Fruit fly (Drosophila melanogaster) whole organism, embryonic: ENCODE data around the gene Obp99c.

Experiments
- Antp ChIP-seq: fragments of 200-800 bp; sonication (Bioruptor generic); optimal IDR thresholded peaks from 3 replicates; lab custom pipeline; 2016; ENCODE audit warnings: missing biosample characterization, missing genetic modification characterization
- Atf3 ChIP-seq: fragments of 200-800 bp; sonication (Bioruptor generic); optimal IDR thresholded peaks from 3 replicates; lab custom pipeline; 2016; ENCODE audit warnings: missing biosample characterization, missing genetic modification characterization
- Bgb ChIP-seq: fragments of 200-800 bp; sonication (Bioruptor generic); IDR thresholded peaks from 2 replicates; pipeline ENCODE4 v1.3.6; 2022; ENCODE audit warnings: missing biosample characterization, missing genetic modification characterization; ENCODE audit not compliant: partially characterized antibody
- Bteb2 ChIP-seq: fragments of 200-800 bp; sonication (Bioruptor generic); optimal IDR thresholded peaks from 2 replicates; lab custom pipeline; 2016; ENCODE audit warnings: missing biosample characterization, missing genetic modification characterization
- CG10431 ChIP-seq: fragments of 200-800 bp; sonication (Bioruptor generic); optimal IDR thresholded peaks from 3 replicates; lab custom pipeline; 2018; ENCODE audit warnings: missing biosample characterization, mild to moderate bottlenecking, missing genetic modification characterization
- CG11093 ChIP-seq: fragments of 200-800 bp; sonication (Bioruptor generic); IDR thresholded peaks from 3 replicates; pipeline ENCODE4 v1.3.6; 2022; ENCODE audit warnings: missing biosample characterization, missing genetic modification characterization
- CG13123 ChIP-seq: fragments of 200-800 bp; sonication (Bioruptor generic); optimal IDR thresholded peaks from 2 replicates; lab custom pipeline; 2016; ENCODE audit warnings: missing biosample characterization, missing genetic modification characterization
- CG14710 ChIP-seq: fragments of 200-800 bp; sonication (Bioruptor generic); optimal IDR thresholded peaks from 3 replicates; lab custom pipeline; 2019; ENCODE audit warnings: missing biosample characterization, mild to moderate bottlenecking, missing genetic modification characterization, moderate library complexity
- CG16863 ChIP-seq: fragments of 200-800 bp; sonication (Bioruptor generic); optimal IDR thresholded peaks from 3 replicates; lab custom pipeline; 2016; ENCODE audit warnings: missing biosample characterization, missing genetic modification characterization
- CG17829 ChIP-seq: fragments of 200-800 bp; optimal IDR thresholded peaks from 2 replicates; lab custom pipeline; 2019; ENCODE audit warnings: missing biosample characterization, mild to moderate bottlenecking, missing genetic modification characterization, moderate library complexity
- CG2120 ChIP-seq: fragments of 200-800 bp; sonication (Bioruptor generic); optimal IDR thresholded peaks from 3 replicates; lab custom pipeline; 2016; ENCODE audit warnings: missing biosample characterization, missing genetic modification characterization
- CG2875 ChIP-seq: fragments of 200-800 bp; sonication (Bioruptor generic); optimal IDR thresholded peaks from 2 replicates; lab custom pipeline; 2017; ENCODE audit warnings: missing biosample characterization, mild to moderate bottlenecking, missing genetic modification characterization, missing genetic modification reagents
- CG30431 ChIP-seq: fragments of 200-800 bp; sonication (Bioruptor generic); optimal IDR thresholded peaks from 2 replicates; lab custom pipeline; 2017; ENCODE audit warnings: missing biosample characterization, missing genetic modification characterization
- CG32767 ChIP-seq: fragments of 200-800 bp; sonication (Bioruptor generic); IDR thresholded peaks from 2 replicates; pipeline ENCODE4 v1.3.6; 2022; ENCODE audit warnings: missing biosample characterization, missing genetic modification characterization
- CG3407 ChIP-seq: fragments of 200-800 bp; sonication (Bioruptor generic); optimal IDR thresholded peaks from 2 replicates; lab custom pipeline; 2018; ENCODE audit warnings: missing biosample characterization, mild to moderate bottlenecking, missing genetic modification characterization
- CG34224 ChIP-seq: fragments of 200-800 bp; sonication (Bioruptor generic); IDR thresholded peaks from 3 replicates; pipeline ENCODE4 v1.3.6; 2022; ENCODE audit warnings: missing biosample characterization, missing genetic modification characterization; ENCODE audit not compliant: partially characterized antibody
- CG34376 ChIP-seq: fragments of 200-800 bp; sonication (Bioruptor generic); optimal IDR thresholded peaks from 2 replicates; lab custom pipeline; 2018; ENCODE audit warnings: missing biosample characterization, mild to moderate bottlenecking, missing genetic modification characterization
- CG3726 ChIP-seq: fragments of 200-800 bp; sonication (Bioruptor generic); IDR thresholded peaks from 3 replicates; pipeline ENCODE4, ENCODE4 v1.3.6; 2022; ENCODE audit warnings: missing biosample characterization, missing genetic modification characterization
- CG6272 ChIP-seq: fragments of 200-800 bp; sonication (Bioruptor generic); IDR thresholded peaks from 2 replicates; pipeline ENCODE4 v1.3.6; 2022; ENCODE audit warnings: missing biosample characterization, missing genetic modification characterization
- CG6791 ChIP-seq: fragments of 200-800 bp; sonication (Bioruptor generic); IDR thresholded peaks from 3 replicates; pipeline ENCODE4 v1.3.6; 2022; ENCODE audit warnings: missing biosample characterization, missing genetic modification characterization; ENCODE audit not compliant: partially characterized antibody
- CG7839 ChIP-seq: fragments of 200-800 bp; sonication (Bioruptor generic); optimal IDR thresholded peaks from 3 replicates; lab custom pipeline; 2018; ENCODE audit warnings: missing biosample characterization, mild to moderate bottlenecking, missing genetic modification characterization, moderate library complexity
- CG8359 ChIP-seq: fragments of 200-800 bp; sonication (Bioruptor generic); optimal IDR thresholded peaks from 2 replicates; lab custom pipeline; 2017; ENCODE audit warnings: missing biosample characterization, mild to moderate bottlenecking, missing genetic modification characterization, borderline replicate concordance
- CG8765 ChIP-seq: fragments of 200-800 bp; sonication (Bioruptor generic); IDR thresholded peaks from 2 replicates; pipeline ENCODE4 v1.3.6; 2022; ENCODE audit warnings: missing biosample characterization, missing genetic modification characterization
- CrebB ChIP-seq: fragments of 200-800 bp; sonication (Bioruptor generic); optimal IDR thresholded peaks from 3 replicates; lab custom pipeline; 2018; ENCODE audit warnings: missing biosample characterization, mild to moderate bottlenecking, missing genetic modification characterization
- D19B ChIP-seq: fragments of 200-800 bp; sonication (Bioruptor generic); optimal IDR thresholded peaks from 2 replicates; lab custom pipeline; 2017; ENCODE audit warnings: missing biosample characterization, mild to moderate bottlenecking, missing genetic modification characterization
- Drgx ChIP-seq: fragments of 200-800 bp; sonication (Bioruptor generic); IDR thresholded peaks from 2 replicates; pipeline ENCODE4 v1.3.6; 2022; ENCODE audit warnings: missing biosample characterization, missing genetic modification characterization
- E2f2 ChIP-seq: fragments of 200-800 bp; sonication (Bioruptor generic); IDR thresholded peaks from 2 replicates; pipeline ENCODE4 v1.3.6; 2022; ENCODE audit warnings: missing biosample characterization, missing genetic modification characterization
- HHEX ChIP-seq: fragments of 200-800 bp; sonication (Bioruptor generic); optimal IDR thresholded peaks from 3 replicates; lab custom pipeline; 2017; ENCODE audit warnings: missing biosample characterization, mild to moderate bottlenecking, missing genetic modification characterization, missing genetic modification reagents
- HLH3B ChIP-seq: fragments of 200-800 bp; sonication (Bioruptor generic); IDR thresholded peaks from 2 replicates; pipeline ENCODE4 v1.3.6; 2022; ENCODE audit warnings: missing biosample characterization, missing genetic modification characterization
- Hr39 ChIP-seq: fragments of >200 bp; optimal IDR thresholded peaks from 2 replicates; lab custom pipeline; 2017
- Optix ChIP-seq: fragments of 200-800 bp; sonication (Bioruptor generic); IDR thresholded peaks from 3 replicates; pipeline ENCODE4 v1.3.6; 2022; ENCODE audit warnings: missing biosample characterization, missing genetic modification characterization
- Spps ChIP-seq: fragments of 200-800 bp; sonication (Bioruptor generic); optimal IDR thresholded peaks from 2 replicates; lab custom pipeline; 2018; ENCODE audit warnings: missing biosample characterization, mild to moderate bottlenecking, missing genetic modification characterization
- Ssrp ChIP-seq: fragments of 200-800 bp; sonication (Bioruptor generic); optimal IDR thresholded peaks from 2 replicates; lab custom pipeline; 2018; ENCODE audit warnings: missing biosample characterization, mild to moderate bottlenecking, missing genetic modification characterization, moderate library complexity
- YL-1 ChIP-seq: fragments of 200-800 bp; sonication (Bioruptor generic); optimal IDR thresholded peaks from 3 replicates; lab custom pipeline; 2017; ENCODE audit warnings: missing biosample characterization, mild to moderate bottlenecking, missing genetic modification characterization
- al ChIP-seq: fragments of 200-800 bp; sonication (Bioruptor generic); IDR thresholded peaks from 2 replicates; pipeline ENCODE4 v1.3.6; 2022; ENCODE audit warnings: missing biosample characterization, missing genetic modification characterization
- ase ChIP-seq: fragments of 200-800 bp; sonication (Bioruptor generic); IDR thresholded peaks from 3 replicates; pipeline ENCODE4 v1.3.6; 2022; ENCODE audit warnings: missing biosample characterization, missing genetic modification characterization
- ash1 ChIP-seq: fragments of 200-800 bp; sonication (Bioruptor generic); optimal IDR thresholded peaks from 2 replicates; lab custom pipeline; 2018; ENCODE audit warnings: missing biosample characterization, mild to moderate bottlenecking, missing genetic modification characterization
- cas ChIP-seq: fragments of 200-800 bp; sonication (Bioruptor generic); IDR thresholded peaks from 2 replicates; pipeline ENCODE4 v1.3.6; 2022; ENCODE audit warnings: missing biosample characterization, missing genetic modification characterization
- chm ChIP-seq: fragments of 200-800 bp; sonication (Bioruptor generic); IDR thresholded peaks from 2 replicates; pipeline ENCODE4 v1.3.6; 2022; ENCODE audit warnings: missing biosample characterization, missing genetic modification characterization
- ci ChIP-seq: fragments of 200-800 bp; sonication (Bioruptor generic); IDR thresholded peaks from 3 replicates; pipeline ENCODE4 v1.3.6; 2022; ENCODE audit warnings: missing biosample characterization, missing genetic modification characterization
- en ChIP-seq: fragments of 200-800 bp; sonication (Bioruptor generic); optimal IDR thresholded peaks from 2 replicates; lab custom pipeline; 2016; ENCODE audit warnings: missing biosample characterization, missing genetic modification characterization
- esg ChIP-seq: fragments of 200-800 bp; sonication (Bioruptor generic); conservative IDR thresholded peaks from 2 replicates; pipeline ENCODE4 v1.3.6; 2022; ENCODE audit warnings: missing biosample characterization, missing genetic modification characterization
- hth ChIP-seq: fragments of >200 bp; optimal IDR thresholded peaks from 2 replicates; lab custom pipeline; 2017; ENCODE audit warnings: inconsistent platforms
- jigr1 ChIP-seq: fragments of 200-800 bp; sonication (Bioruptor generic); IDR thresholded peaks from 3 replicates; pipeline ENCODE4 v1.3.6; 2022; ENCODE audit warnings: missing biosample characterization, missing genetic modification characterization
- oc ChIP-seq: fragments of 200-800 bp; sonication (Bioruptor generic); optimal IDR thresholded peaks from 2 replicates; lab custom pipeline; 2018; ENCODE audit warnings: missing biosample characterization, mild to moderate bottlenecking, missing genetic modification characterization, moderate library complexity
- p53 ChIP-seq: fragments of 200-800 bp; sonication (Bioruptor generic); optimal IDR thresholded peaks from 2 replicates; lab custom pipeline; 2016; ENCODE audit warnings: missing biosample characterization, missing genetic modification characterization
- psq ChIP-seq: fragments of 200-800 bp; sonication (Bioruptor generic); optimal IDR thresholded peaks from 2 replicates; lab custom pipeline; 2017; ENCODE audit warnings: missing biosample characterization, missing genetic modification characterization
- shn ChIP-seq: fragments of 200-800 bp; sonication (Bioruptor generic); optimal IDR thresholded peaks from 3 replicates; lab custom pipeline; 2016; ENCODE audit warnings: missing biosample characterization, missing genetic modification characterization
- sna ChIP-seq: fragments of 200-800 bp; sonication (Bioruptor generic); IDR thresholded peaks from 2 replicates; pipeline ENCODE4 v1.3.6; 2022; ENCODE audit warnings: missing biosample characterization, missing genetic modification characterization; ENCODE audit not compliant: partially characterized antibody
- so ChIP-seq: fragments of 200-800 bp; sonication (Bioruptor generic); IDR thresholded peaks from 3 replicates; pipeline ENCODE4 v1.3.6; 2022; ENCODE audit warnings: missing biosample characterization, missing genetic modification characterization
- usp ChIP-seq: fragments of >200 bp; optimal IDR thresholded peaks from 2 replicates; lab custom pipeline; 2017; ENCODE audit warnings: missing biosample characterization, missing genetic modification characterization
- vnd ChIP-seq: fragments of 200-800 bp; sonication (Bioruptor generic); IDR thresholded peaks from 3 replicates; pipeline ENCODE4 v1.3.6; 2022; ENCODE audit warnings: missing biosample characterization, missing genetic modification characterization; ENCODE audit not compliant: partially characterized antibody
- wor ChIP-seq: fragments of 200-800 bp; sonication (Bioruptor generic); IDR thresholded peaks from 2 replicates; pipeline ENCODE4 v1.3.6; 2022; ENCODE audit warnings: missing biosample characterization, missing genetic modification characterization

Gene Obp99c

DNA sequence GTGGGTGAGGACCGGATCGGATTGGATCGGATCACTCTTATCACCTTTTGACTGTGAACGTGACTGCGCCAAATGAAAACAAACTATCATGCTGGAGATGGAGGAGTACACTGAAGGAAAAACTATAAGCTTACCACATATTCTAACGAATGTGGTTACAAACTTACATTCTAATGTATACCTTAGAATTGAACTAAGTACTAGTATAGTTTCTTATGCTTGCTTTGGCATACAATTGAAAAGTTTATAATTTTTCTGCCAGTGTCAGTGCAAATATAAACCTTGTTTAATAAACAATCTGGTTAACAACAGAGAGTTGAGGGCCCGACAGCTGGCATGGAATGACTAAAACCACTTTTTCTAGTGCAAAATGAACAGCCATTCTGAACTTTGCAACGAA, 28.4 kb upstream of the Obp99c start (continued):
- TF ChIP-seq CG14710 (tag; lab: Kevin White, UChicago) (no peak), Optix (GFP tag; lab: Robert Waterston, UW) (no peak), CG34224 (GFP tag; lab: Robert Waterston, UW) (no peak), CG6272 (GFP tag; lab: Robert Waterston, UW) (no peak), CG3726 (GFP tag; lab: Robert Waterston, UW) (no peak), CG7839 (tag; lab: Kevin White, UChicago) (peak; percentile 54), ci (GFP tag; lab: Robert Waterston, UW) (peak; percentile 75), vnd (GFP tag; lab: Robert Waterston, UW) (no peak), al (no peak), wor (no peak), psq (GFP tag; lab: Kevin White, UChicago) (no peak), esg (GFP tag; lab: Robert Waterston, UW) (peak; percentile 43), CrebB (tag; lab: Kevin White, UChicago) (no peak), chm (GFP tag; lab: Robert Waterston, UW) (no peak), cas (no peak), Hr39 (lab: Kevin White, UChicago) (no peak), Atf3 (GFP tag; lab: Kevin White, UChicago) (no peak), jigr1 (GFP tag; lab: Robert Waterston, UW) (no peak), CG11093 (GFP tag; lab: Robert Waterston, UW) (no peak), CG32767 (GFP tag; lab: Robert Waterston, UW) (no peak), CG30431 (GFP tag; lab: Kevin White, UChicago) (no peak), CG10431 (GFP tag; lab: Kevin White, UChicago) (no peak), YL-1 (GFP tag; lab: Kevin White, UChicago) (no peak), sna (no peak), CG8765 (no peak), p53 (GFP tag; lab: Kevin White, UChicago) (no peak), usp (GFP tag; lab: Kevin White, UChicago) (no peak), CG13123 (GFP tag; lab: Kevin White, UChicago) (no peak), E2f2 (no peak), CG2120 (GFP tag; lab: Kevin White, UChicago) (peak; percentile 10), oc (tag; lab: Kevin White, UChicago) (no peak), Spps (tag; lab: Kevin White, UChicago) (no peak), Bgb (GFP tag; lab: Robert Waterston, UW) (no peak), ash1 (no peak), shn (GFP tag; lab: Kevin White, UChicago) (no peak), CG34376 (GFP tag; lab: Kevin White, UChicago) (no peak), Ssrp (tag; lab: Kevin White, UChicago) (peak; percentile 48), CG8359 (no peak), CG2875 (GFP tag; lab: Kevin White, UChicago) (no peak), Antp (GFP tag; lab: Kevin White, UChicago) (peak; percentile 13), Drgx (GFP tag; lab: Robert Waterston, UW) (no peak; the same call in 1 of the 2 replicates), CG16863 (GFP tag; lab: Kevin White, UChicago) (no peak), CG17829 (tag; lab: Kevin White, UChicago) (no peak), HHEX (no peak), Bteb2 (GFP tag; lab: Kevin White, UChicago) (no peak), hth (no peak), CG3407 (GFP tag; lab: Kevin White, UChicago) (no peak), en (GFP tag; lab: Kevin White, UChicago) (no peak), ase (GFP tag; lab: Robert Waterston, UW) (peak; percentile 34; the same call in 1 of the 3 replicates), so (GFP tag; lab: Robert Waterston, UW) (peak; percentile 24; the same call in 1 of the 3 replicates), D19B (GFP tag; lab: Kevin White, UChicago) (no peak), HLH3B (GFP tag; lab: Robert Waterston, UW) (peak; percentile 43), CG6791 (no peak)
